Worm (Caenorhabditis elegans) whole organism, early embryonic: ENCODE measurements around the gene nrps-1.

ENCODE experiments used
- B0310.2 ChIP-seq: sonication (generic microtip); optimal IDR thresholded peaks from 2 replicates; lab custom pipeline; 2016; ENCODE audit warnings: mild to moderate bottlenecking, missing genetic modification characterization, missing compliant biosample characterization
- F13C5.2 ChIP-seq: sonication (generic microtip); optimal IDR thresholded peaks from 2 replicates; lab custom pipeline; 2017; ENCODE audit warnings: mild to moderate bottlenecking, missing genetic modification characterization, inconsistent platforms, missing compliant biosample characterization
- aly-1 ChIP-seq: sonication (generic microtip); optimal IDR thresholded peaks from 2 replicates; lab custom pipeline; 2016; ENCODE audit warnings: missing genetic modification characterization, missing compliant biosample characterization
- ama-1 ChIP-seq: fragments of 150-350 bp; optimal IDR thresholded peaks from 2 replicates; lab custom pipeline; 2014
- ceh-13 ChIP-seq: fragments of 200-800 bp; sonication (Bioruptor generic); optimal IDR thresholded peaks from 2 replicates; lab custom pipeline; 2018; ENCODE audit warnings: mild to moderate bottlenecking, missing genetic modification characterization, missing compliant biosample characterization
- ceh-36 ChIP-seq: sonication (generic microtip); optimal IDR thresholded peaks from 2 replicates; lab custom pipeline; 2016; ENCODE audit warnings: missing genetic modification characterization, inconsistent platforms, missing compliant biosample characterization
- ets-7 ChIP-seq: sonication (generic microtip); optimal IDR thresholded peaks from 2 replicates; lab custom pipeline; 2016; ENCODE audit warnings: missing genotype, missing genetic modification characterization, missing compliant biosample characterization
- flt-1 ChIP-seq: fragments of 200-800 bp; sonication (Bioruptor generic); IDR thresholded peaks from 2 replicates; pipeline ENCODE4 v1.3.6; 2022; ENCODE audit warnings: missing genetic modification characterization, missing compliant biosample characterization
- hmbx-1 ChIP-seq: sonication (generic microtip); optimal IDR thresholded peaks from 2 replicates; lab custom pipeline; 2016; ENCODE audit warnings: mild to moderate bottlenecking, missing genetic modification characterization, missing compliant biosample characterization
- hmg-4 ChIP-seq: fragments of 200-800 bp; sonication (Bioruptor generic); optimal IDR thresholded peaks from 2 replicates; lab custom pipeline; 2018; ENCODE audit warnings: mild to moderate bottlenecking, missing genetic modification characterization, missing compliant biosample characterization
- hnd-1 ChIP-seq: sonication (generic microtip); optimal IDR thresholded peaks from 2 replicates; lab custom pipeline; 2016; ENCODE audit warnings: missing genetic modification characterization, missing compliant biosample characterization
- pes-1 ChIP-seq: fragments of 200-800 bp; sonication (Bioruptor generic); IDR thresholded peaks from 2 replicates; pipeline ENCODE4 v1.3.6; 2022; ENCODE audit warnings: missing genetic modification reagents, missing genetic modification characterization, missing compliant biosample characterization
- sea-1 ChIP-seq: fragments of 200-800 bp; sonication (Bioruptor generic); conservative IDR thresholded peaks from 2 replicates; pipeline ENCODE4 v1.3.6; 2022; ENCODE audit warnings: missing genetic modification characterization, missing compliant biosample characterization
- tbx-37 ChIP-seq: fragments of 200-800 bp; sonication (Bioruptor generic); conservative IDR thresholded peaks from 2 replicates; pipeline ENCODE4 v1.3.6; 2022; ENCODE audit warnings: missing genetic modification reagents, missing genetic modification characterization, missing compliant biosample characterization

DNA sequence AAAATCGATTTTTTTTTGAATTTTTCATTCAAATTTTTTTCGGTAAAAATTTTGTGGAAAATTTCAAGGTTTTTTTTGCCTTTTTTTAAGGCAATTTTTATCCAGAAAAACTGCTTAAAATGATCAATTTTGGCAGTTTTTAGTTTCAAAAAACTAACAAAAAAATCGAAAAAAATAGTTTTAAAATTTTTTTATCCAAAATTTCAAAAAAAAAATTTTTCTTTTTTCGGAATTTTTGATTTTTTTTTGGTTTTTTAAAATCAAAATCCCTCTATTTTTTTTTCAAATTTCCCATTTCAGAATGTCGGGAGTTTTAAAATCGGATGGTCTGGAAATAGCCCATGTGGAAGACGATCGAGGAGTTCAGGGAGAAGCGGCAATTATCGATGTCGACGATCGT is 39.4 kb downstream of the nrps-1 start, which contains the start of gene Y66D12A.8:
- TF ChIP-seq F13C5.2 (tag; lab: Kevin White, UChicago) (no peak), ama-1 (lab: Kevin White, UChicago) (peak; percentile 36), hmg-4 (no peak), tbx-37 (GFP tag; lab: Robert Waterston, UW) (no peak), pes-1 (GFP tag; lab: Robert Waterston, UW) (no peak), hnd-1 (no peak), aly-1 (tag; lab: Kevin White, UChicago) (no peak), B0310.2 (no peak), ceh-36 (tag; lab: Kevin White, UChicago) (no peak), flt-1 (GFP tag; lab: Robert Waterston, UW) (no peak), hmbx-1 (no peak), ceh-13 (no peak), ets-7 (tag; lab: Kevin White, UChicago) (no peak), sea-1 (GFP tag; lab: Robert Waterston, UW) (no peak)
